Worm (Caenorhabditis elegans) whole organism, mixed stage, embryonic: ENCODE measurements around the gene C31C9.7.

ENCODE experiments used
- blmp-1 ChIP-seq: fragments of 150-350 bp; optimal IDR thresholded peaks from 2 replicates; lab custom pipeline; 2014; ENCODE audit warnings: missing biosample characterization, missing genetic modification characterization
- ceh-43 ChIP-seq: fragments of 200-800 bp; sonication (Bioruptor generic); optimal IDR thresholded peaks from 2 replicates; lab custom pipeline; 2018; ENCODE audit warnings: mild to moderate bottlenecking, missing genetic modification characterization, moderate library complexity, missing compliant biosample characterization
- lsy-2 ChIP-seq: fragments of 150-350 bp; optimal IDR thresholded peaks from 2 replicates; lab custom pipeline; 2014; ENCODE audit warnings: missing biosample characterization, missing genetic modification characterization
- mls-2 ChIP-seq: sonication (generic microtip); optimal IDR thresholded peaks from 2 replicates; lab custom pipeline; 2016; ENCODE audit warnings: mild to moderate bottlenecking, missing genetic modification characterization, moderate library complexity, missing compliant biosample characterization
- nhr-12 ChIP-seq: fragments of 150-350 bp; optimal IDR thresholded peaks from 2 replicates; lab custom pipeline; 2014; ENCODE audit warnings: missing biosample characterization, missing genetic modification characterization
- nhr-76 ChIP-seq: sonication (generic microtip); optimal IDR thresholded peaks from 2 replicates; lab custom pipeline; 2017; ENCODE audit warnings: missing biosample characterization, missing genetic modification characterization
- pha-4 ChIP-seq: fragments of 150-350 bp; optimal IDR thresholded peaks from 2 replicates; lab custom pipeline; 2018; ENCODE audit warnings: missing biosample characterization, missing genetic modification reagents, missing genetic modification characterization
- unc-62 ChIP-seq: fragments of 150-350 bp; optimal IDR thresholded peaks from 2 replicates; lab custom pipeline; 2014; ENCODE audit warnings: missing biosample characterization, missing genetic modification reagents, missing genetic modification characterization

DNA sequence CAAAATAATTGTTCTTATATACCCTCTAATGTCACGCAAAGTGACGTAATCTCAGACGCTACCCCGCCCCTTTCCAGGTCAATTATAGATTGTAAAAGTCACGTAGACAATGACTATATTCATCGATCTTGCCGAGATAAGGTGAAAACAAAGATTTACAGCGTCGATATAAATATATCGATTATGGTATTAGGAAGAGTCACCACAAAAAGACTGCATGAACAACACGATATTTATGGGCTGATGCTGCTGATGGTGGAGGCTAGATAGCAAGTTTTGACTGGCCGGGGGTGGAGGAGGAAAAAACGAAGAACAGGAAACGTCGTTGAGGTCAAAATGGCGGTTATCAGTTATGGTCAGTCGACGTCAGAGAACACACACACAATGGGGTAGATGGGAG is 30.3 kb upstream of the C31C9.7 start:
- TF ChIP-seq lsy-2 (tag; lab: Kevin White, UChicago) (no peak), mls-2 (tag; lab: Kevin White, UChicago) (no peak), pha-4 (no peak), ceh-43 (GFP tag; lab: Kevin White, UChicago) (no peak), nhr-12 (tag; lab: Kevin White, UChicago) (no peak), nhr-76 (tag; lab: Kevin White, UChicago) (no peak), blmp-1 (tag; lab: Kevin White, UChicago) (no peak), unc-62 (no peak)
